Worm (Caenorhabditis elegans): ENCODE results near the gene C06E4.8.

The C06E4.8 gene

ce11 chrIV:7243913-7244312 lies 41.8 kb downstream of the C06E4.8 start, which contains the start of gene afmd-1:
afmd-1 (plus strand) TSS chrIV:7244228.
- TF ChIP-seq ztf-16 (tag; optimal IDR thresholded peaks at IDR 0.05) (no peak), elt-4 (tag; optimal IDR thresholded peaks at IDR 0.05) (no peak), dmd-4 (tag; optimal IDR thresholded peaks at IDR 0.05; ENCODE audit: borderline replicate concordance) (no peak), sdc-2 (tag; optimal IDR thresholded peaks at IDR 0.05) (no peak), tbx-2 (tag; optimal IDR thresholded peaks at IDR 0.05) (no peak), lim-6 (tag; optimal IDR thresholded peaks at IDR 0.05) (no peak), ceh-19 (GFP tag; optimal IDR thresholded peaks at IDR 0.05) (no peak), ceh-14 (tag; optimal IDR thresholded peaks at IDR 0.05) (no peak), zip-5 (tag; optimal IDR thresholded peaks at IDR 0.05) (no peak), pha-4 (tag; optimal IDR thresholded peaks at IDR 0.05) (no peak), F13H6.1 (tag; optimal IDR thresholded peaks at IDR 0.05) (no peak), ref-2 (tag; optimal IDR thresholded peaks at IDR 0.05) (no peak), unc-86 (tag; optimal IDR thresholded peaks at IDR 0.05) (no peak), sox-2 (GFP tag; IDR thresholded peaks at IDR 0.05) (no peak), fkh-10 (GFP tag; optimal IDR thresholded peaks at IDR 0.05) (no peak), pros-1 (tag; optimal IDR thresholded peaks at IDR 0.05) (no peak), K09A11.1 (tag; optimal IDR thresholded peaks at IDR 0.05; ENCODE audit: insufficient read depth) (no peak), ahr-1 (tag; optimal IDR thresholded peaks at IDR 0.05) (no peak)

- TF ChIP-seq ceh-6 (GFP tag; optimal IDR thresholded peaks at IDR 0.05), result no peak
- no peak for TF ChIP-seq pros-1 (tag; optimal IDR thresholded peaks at IDR 0.05)
- TF ChIP-seq lim-6 (tag; optimal IDR thresholded peaks at IDR 0.05), result no peak
- no peak for TF ChIP-seq ceh-45 (GFP tag; IDR thresholded peaks at IDR 0.05)
- TF ChIP-seq nhr-11 (tag; optimal IDR thresholded peaks at IDR 0.05), result no peak
- no peak for TF ChIP-seq npax-4 (tag; optimal IDR thresholded peaks at IDR 0.05)
- TF ChIP-seq odd-2 (tag; optimal IDR thresholded peaks at IDR 0.05), result no peak
- TF ChIP-seq T23F11.4 (GFP tag; optimal IDR thresholded peaks at IDR 0.05), result no peak
- no peak for TF ChIP-seq hlh-13 (GFP tag; optimal IDR thresholded peaks at IDR 0.05)
Measured at ce11 chrIV:7242220-7242789, 43.4 kb downstream of the C06E4.8 start, which contains the start of gene gstk-2. gstk-2 (minus strand) TSS chrIV:7242270.

ce11 chrIV:7240564-7240963 lies 45.1 kb downstream of the C06E4.8 start:
- TF ChIP-seq ceh-19 (GFP tag; optimal IDR thresholded peaks at IDR 0.05) (no peak), eyg-1 (tag; optimal IDR thresholded peaks at IDR 0.05) (no peak), K02D7.2 (tag; optimal IDR thresholded peaks at IDR 0.05) (no peak), ceh-45 (GFP tag; IDR thresholded peaks at IDR 0.05) (no peak), sdc-2 (tag; optimal IDR thresholded peaks at IDR 0.05) (no peak), tbx-7 (tag; optimal IDR thresholded peaks at IDR 0.05) (no peak), ceh-18 (tag; optimal IDR thresholded peaks at IDR 0.05) (no peak), nhr-232 (tag; optimal IDR thresholded peaks at IDR 0.05) (no peak), pat-9 (tag; optimal IDR thresholded peaks at IDR 0.05) (no peak), unc-55 (GFP tag; optimal IDR thresholded peaks at IDR 0.05) (no peak), ceh-6 (GFP tag; optimal IDR thresholded peaks at IDR 0.05) (no peak)

ce11 chrIV:7237668-7238214 lies 47.9 kb downstream of the C06E4.8 start, which contains the start of gene elo-3:
elo-3 (plus strand) TSS chrIV:7237718.
- TF ChIP-seq fkh-10 (GFP tag; optimal IDR thresholded peaks at IDR 0.05), result no peak
- no peak for TF ChIP-seq ceh-30 (tag; optimal IDR thresholded peaks at IDR 0.05)
- no peak for TF ChIP-seq sdc-2 (tag; optimal IDR thresholded peaks at IDR 0.05)
- TF ChIP-seq fax-1 (tag; optimal IDR thresholded peaks at IDR 0.05), result no peak
- TF ChIP-seq ceh-48 (tag; optimal IDR thresholded peaks at IDR 0.05), result no peak
- TF ChIP-seq ama-1 (optimal IDR thresholded peaks at IDR 0.05), result no peak
- TF ChIP-seq nhr-11 (tag; optimal IDR thresholded peaks at IDR 0.05), result no peak
- TF ChIP-seq unc-3 (GFP tag; conservative IDR thresholded peaks at IDR 0.05), result no peak
- TF ChIP-seq unc-3 (tag; optimal IDR thresholded peaks at IDR 0.05), result no peak
- TF ChIP-seq nhr-232 (tag; optimal IDR thresholded peaks at IDR 0.05), result no peak
- no peak for TF ChIP-seq odd-2 (tag; optimal IDR thresholded peaks at IDR 0.05)
- no peak for TF ChIP-seq zip-5 (tag; optimal IDR thresholded peaks at IDR 0.05)
- TF ChIP-seq Y22D7AL.16 (tag; optimal IDR thresholded peaks at IDR 0.05), result no peak
- TF ChIP-seq npax-4 (tag; optimal IDR thresholded peaks at IDR 0.05), result no peak
- TF ChIP-seq ceh-34 (tag; optimal IDR thresholded peaks at IDR 0.05), result no peak
- TF ChIP-seq syd-9 (tag; optimal IDR thresholded peaks at IDR 0.05), result no peak
- no peak for TF ChIP-seq mec-3 (tag; optimal IDR thresholded peaks at IDR 0.05; ENCODE audit: borderline replicate concordance)
- no peak for TF ChIP-seq tbx-7 (tag; optimal IDR thresholded peaks at IDR 0.05)
- no peak for TF ChIP-seq T23F11.4 (GFP tag; optimal IDR thresholded peaks at IDR 0.05)
- no peak for TF ChIP-seq ztf-16 (tag; optimal IDR thresholded peaks at IDR 0.05)

All from whole organism, late embryonic.